Fruit fly (Drosophila melanogaster): Measurements from ENCODE around the gene CG6696.

CG6696 gene

dm6 chrX:18644890-18645289 is 17.1 kb downstream of the CG6696 start (continued):
- TF ChIP-seq vvl (GFP tag; IDR thresholded peaks at IDR 0.05) (peak; percentile 84), CG18476 (GFP tag; optimal IDR thresholded peaks at IDR 0.05) (peak; percentile 74), Rfx (GFP tag; IDR thresholded peaks at IDR 0.05) (peak; percentile 78), dan (GFP tag; IDR thresholded peaks at IDR 0.05) (no peak), Med (GFP tag) (peak; percentile 85), crp (GFP tag; optimal IDR thresholded peaks at IDR 0.05) (peak in 1 of 2 experiments; percentile 16), CG14710 (tag; optimal IDR thresholded peaks at IDR 0.05) (peak; percentile 66), CG32532 (GFP tag; IDR thresholded peaks at IDR 0.05) (peak; percentile 75), cwo (GFP tag; optimal IDR thresholded peaks at IDR 0.05) (peak; percentile 78), D (optimal IDR thresholded peaks at IDR 0.05) (no peak), D (GFP tag; optimal IDR thresholded peaks at IDR 0.05) (peak; percentile 71), CG12744 (GFP tag; optimal IDR thresholded peaks at IDR 0.05) (peak; percentile 48), YL-1 (GFP tag; optimal IDR thresholded peaks at IDR 0.05) (peak; percentile 15), crc (GFP tag; optimal IDR thresholded peaks at IDR 0.05) (peak; percentile 54), kni (GFP tag; optimal IDR thresholded peaks at IDR 0.05) (peak; percentile 8), CG32772 (GFP tag; IDR thresholded peaks at IDR 0.05) (peak; percentile 80), Drgx (GFP tag; IDR thresholded peaks at IDR 0.05) (peak; percentile 52; the same call in 1 of the 2 replicates), CG7786 (GFP tag; optimal IDR thresholded peaks at IDR 0.05) (peak; percentile 77), CG15514 (GFP tag; optimal IDR thresholded peaks at IDR 0.05) (peak; percentile 76), CG17328 (GFP tag; IDR thresholded peaks at IDR 0.05) (peak; percentile 66; the same call in 1 of the 2 replicates), dm (GFP tag; optimal IDR thresholded peaks at IDR 0.05) (peak; percentile 47), unpg (GFP tag; optimal IDR thresholded peaks at IDR 0.05) (peak; percentile 89), CG7372 (GFP tag; IDR thresholded peaks at IDR 0.05) (peak; percentile 60; the same call in 1 of the 2 replicates), twi (tag; optimal IDR thresholded peaks at IDR 0.05) (peak; percentile 60), ro (GFP tag; IDR thresholded peaks at IDR 0.05) (no peak), Hr51 (GFP tag; optimal IDR thresholded peaks at IDR 0.05) (peak; percentile 66 to 88), Max (GFP tag; optimal IDR thresholded peaks at IDR 0.05) (peak; percentile 74), CG4282 (GFP tag; optimal IDR thresholded peaks at IDR 0.05) (no peak), CG7271 (tag; optimal IDR thresholded peaks at IDR 0.05) (peak; percentile 32), CG10431 (GFP tag; optimal IDR thresholded peaks at IDR 0.05) (peak; percentile 50), CG8388 (GFP tag; optimal IDR thresholded peaks at IDR 0.05) (peak; percentile 84), z (GFP tag; IDR thresholded peaks at IDR 0.05) (no peak), CG4820 (GFP tag; optimal IDR thresholded peaks at IDR 0.05) (peak; percentile 79), CG3995 (GFP tag; optimal IDR thresholded peaks at IDR 0.05) (peak; percentile 41), btn (GFP tag; optimal IDR thresholded peaks at IDR 0.05) (peak; percentile 58), CG42726 (GFP tag; IDR thresholded peaks at IDR 0.05; ENCODE audit: partially characterized antibody) (no peak), kah (GFP tag; optimal IDR thresholded peaks at IDR 0.05) (peak; percentile 71), yki (optimal IDR thresholded peaks at IDR 0.05) (no peak), Mrtf (GFP tag; IDR thresholded peaks at IDR 0.05) (peak; percentile 62; the same call in 2 of the 3 replicates), Hey (tag; optimal IDR thresholded peaks at IDR 0.05) (peak; percentile 34), CG30403 (GFP tag; optimal IDR thresholded peaks at IDR 0.05) (peak; percentile 79), cad (GFP tag; optimal IDR thresholded peaks at IDR 0.05) (no peak), CG30431 (GFP tag; optimal IDR thresholded peaks at IDR 0.05) (peak; percentile 39), CG8359 (GFP tag; optimal IDR thresholded peaks at IDR 0.05; ENCODE audit: borderline replicate concordance) (peak; percentile 62), Atf6 (GFP tag; IDR thresholded peaks at IDR 0.05) (peak; percentile 76), gcm (GFP tag; optimal IDR thresholded peaks at IDR 0.05) (peak; percentile 77), CG3065 (GFP tag; optimal IDR thresholded peaks at IDR 0.05) (no peak), Hand (GFP tag; optimal IDR thresholded peaks at IDR 0.05) (peak; percentile 55), Sry-δ (GFP tag; optimal IDR thresholded peaks at IDR 0.05) (peak; percentile 33), NC2α (GFP tag; optimal IDR thresholded peaks at IDR 0.05) (peak; percentile 36), Nf-YB (GFP tag; optimal IDR thresholded peaks at IDR 0.05) (peak; percentile 60)

Data from whole organism, embryonic.